Worm (Caenorhabditis elegans) whole organism, L4 larva: ENCODE measurements around the gene B0513.4.

Source experiments
- Y105C5A.15 ChIP-seq: fragments of 200-800 bp; sonication (Bioruptor generic); IDR thresholded peaks from 2 replicates; pipeline ENCODE4 v1.3.6; 2022; ENCODE audit warnings: missing genetic modification characterization, missing compliant biosample characterization
- fkh-10 ChIP-seq: fragments of 150-350 bp; optimal IDR thresholded peaks from 2 replicates; lab custom pipeline; 2014; ENCODE audit warnings: missing biosample characterization, missing genetic modification reagents, missing genetic modification characterization
- hlh-30 ChIP-seq: sonication (generic microtip); optimal IDR thresholded peaks from 2 replicates; lab custom pipeline; 2017; ENCODE audit warnings: antibody characterized with exemption, mild to moderate bottlenecking, missing genetic modification characterization, missing compliant biosample characterization; ENCODE audit not compliant: insufficient read depth
- lin-13 ChIP-seq: fragments of 150-350 bp; optimal IDR thresholded peaks from 2 replicates; lab custom pipeline; 2014; ENCODE audit warnings: missing biosample characterization, missing genetic modification reagents, missing genetic modification characterization
- lsy-2 ChIP-seq, 2 experiments: fragments of 150-350 bp in 1 of 2; sonication (generic microtip) in 1 of 2; optimal IDR thresholded peaks; 2 replicates each; lab custom pipeline; 2014 to 2017; ENCODE audit warnings: missing biosample characterization in 2 of 2, missing genetic modification characterization in 2 of 2
- nhr-237 ChIP-seq: sonication (generic microtip); optimal IDR thresholded peaks from 2 replicates; lab custom pipeline; 2017; ENCODE audit warnings: missing biosample characterization, missing genetic modification characterization
- nhr-28 ChIP-seq: fragments of 150-350 bp; optimal IDR thresholded peaks from 2 replicates; lab custom pipeline; 2014; ENCODE audit warnings: missing biosample characterization, missing genetic modification characterization
- nhr-41 ChIP-seq: fragments of 200-800 bp; sonication (Bioruptor generic); IDR thresholded peaks from 2 replicates; pipeline ENCODE4 v1.3.6; 2022; ENCODE audit warnings: missing genetic modification reagents, missing genetic modification characterization, missing compliant biosample characterization
- nhr-6 ChIP-seq: fragments of 150-350 bp; optimal IDR thresholded peaks from 2 replicates; lab custom pipeline; 2014; ENCODE audit warnings: missing biosample characterization, missing genetic modification characterization
- nhr-77 ChIP-seq: fragments of 150-350 bp; optimal IDR thresholded peaks from 2 replicates; lab custom pipeline; 2014; ENCODE audit warnings: missing biosample characterization, missing genetic modification characterization
- pha-4 ChIP-seq, 2 experiments: fragments of 150-350 bp in 1 of 2; fragments of 200-800 bp in 1 of 2; sonication (Bioruptor generic) in 1 of 2; IDR thresholded peaks in 1 of 2; optimal IDR thresholded peaks in 1 of 2; 2 replicates each; pipeline versions ENCODE4 v1.3.6 to Lab custom; 2014 to 2022; ENCODE audit warnings: missing genetic modification characterization in 2 of 2, missing genetic modification reagents in 2 of 2, missing biosample characterization in 1 of 2, missing compliant biosample characterization in 1 of 2

- TF ChIP-seq nhr-41 (no peak), nhr-237 (tag; lab: Kevin White, UChicago) (no peak), nhr-28 (tag; lab: Kevin White, UChicago) (no peak), lin-13 (no peak), pha-4 (GFP tag; IDR thresholded peaks at IDR 0.05; lab: Robert Waterston, UW) (no peak), pha-4 (tag; optimal IDR thresholded peaks at IDR 0.05; lab: Kevin White, UChicago) (no peak), hlh-30 (tag; lab: Kevin White, UChicago) (no peak), lsy-2 (tag; optimal IDR thresholded peaks at IDR 0.05; lab: Kevin White, UChicago) (no peak), nhr-6 (tag; lab: Kevin White, UChicago) (no peak), Y105C5A.15 (GFP tag; lab: Robert Waterston, UW) (no peak), fkh-10 (GFP tag; lab: Kevin White, UChicago) (no peak), nhr-77 (tag; lab: Kevin White, UChicago) (no peak)
Observed at ce11 chrIV:13888164-13888518, 8.2 kb downstream of the B0513.4 start.
